Fruit fly (Drosophila melanogaster): ENCODE results near the gene pros.

- TF ChIP-seq Hnf4 (GFP tag; optimal IDR thresholded peaks at IDR 0.05) (no peak), pan (optimal IDR thresholded peaks at IDR 0.05) (no peak), psq (GFP tag; optimal IDR thresholded peaks at IDR 0.05) (no peak)
These were observed 24.1 kb downstream of the pros start for dm6 chr3R:11352482-11352732.
